Worm (Caenorhabditis elegans) whole organism, L2 larva: ENCODE measurements around the gene ech-6.

ENCODE experiments used
- R02D3.7 ChIP-seq: fragments of 150-350 bp; optimal IDR thresholded peaks from 2 replicates; lab custom pipeline; 2014; ENCODE audit warnings: missing biosample characterization, missing genetic modification characterization
- egl-27 ChIP-seq: sonication (generic microtip); optimal IDR thresholded peaks from 3 replicates; lab custom pipeline; 2017; ENCODE audit warnings: missing biosample characterization, missing genetic modification reagents, missing genetic modification characterization
- fos-1 ChIP-seq: fragments of 150-350 bp; optimal IDR thresholded peaks from 2 replicates; lab custom pipeline; 2014; ENCODE audit warnings: missing biosample characterization, missing genetic modification characterization
- lin-13 ChIP-seq: fragments of 150-350 bp; optimal IDR thresholded peaks from 2 replicates; lab custom pipeline; 2014; ENCODE audit warnings: missing biosample characterization, missing genetic modification reagents, missing genetic modification characterization
- lin-39 ChIP-seq: fragments of 150-350 bp; optimal IDR thresholded peaks from 2 replicates; lab custom pipeline; 2014; ENCODE audit warnings: missing biosample characterization, missing genetic modification reagents, missing genetic modification characterization
- snpc-4 ChIP-seq: fragments of 150-350 bp; optimal IDR thresholded peaks from 2 replicates; lab custom pipeline; 2014; ENCODE audit warnings: missing biosample characterization, missing genetic modification characterization
- unc-39 ChIP-seq: fragments of 150-350 bp; optimal IDR thresholded peaks from 2 replicates; lab custom pipeline; 2014; ENCODE audit warnings: missing biosample characterization, missing genetic modification characterization

ce11 chrIII:9793592-9794417, 41.1 kb upstream of the ech-6 start, which contains the start of the genes R10E11.9 and mcm-6:
- TF ChIP-seq lin-13 (GFP tag; lab: Kevin White, UChicago) (no peak), snpc-4 (tag; lab: Kevin White, UChicago) (no peak), lin-39 (tag; lab: Kevin White, UChicago) (no peak), unc-39 (no peak), R02D3.7 (tag; lab: Kevin White, UChicago) (no peak), fos-1 (tag; lab: Kevin White, UChicago) (no peak), egl-27 (tag; lab: Kevin White, UChicago) (no peak)
